Fruit fly (Drosophila melanogaster) Kc167 (cell line): ENCODE data around the gene KP78a.

Experiments used
- Sin3A ChIP-seq: fragments of >200 bp; optimal IDR thresholded peaks from 2 replicates; lab custom pipeline; 2018; ENCODE audit warnings: missing external identifiers
- h ChIP-seq: fragments of >200 bp; optimal IDR thresholded peaks from 3 replicates; lab custom pipeline; 2018; ENCODE audit warnings: missing external identifiers
- insv ChIP-seq: fragments of >200 bp; optimal IDR thresholded peaks from 3 replicates; lab custom pipeline; 2018; ENCODE audit warnings: missing external identifiers
- psq ChIP-seq: fragments of >200 bp; optimal IDR thresholded peaks from 2 replicates; lab custom pipeline; 2017; ENCODE audit warnings: missing external identifiers
- ttk ChIP-seq: sonication (Bioruptor generic); optimal IDR thresholded peaks from 2 replicates; lab custom pipeline; 2017; ENCODE audit warnings: missing external identifiers

DNA sequence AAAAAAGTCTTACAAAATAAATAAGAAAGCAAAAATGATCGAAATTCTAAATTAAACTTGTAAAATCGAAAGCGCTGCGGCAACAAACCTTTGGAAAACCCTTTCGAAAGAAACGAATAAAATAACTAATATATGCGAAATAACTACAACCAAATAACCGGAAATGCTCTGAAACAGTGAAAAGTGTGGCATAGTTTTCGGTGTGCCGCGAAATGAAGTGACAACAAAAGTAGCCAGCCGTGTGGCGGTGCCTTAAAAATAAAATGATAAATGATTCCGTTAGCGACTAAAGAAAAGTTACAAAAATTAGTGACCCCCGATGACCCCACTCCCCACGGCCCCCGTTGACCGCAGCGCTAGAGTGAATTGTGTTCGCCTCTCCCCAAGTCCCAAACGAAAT is 14.6 kb downstream of the KP78a start:
- TF ChIP-seq h (lab: Kevin White, UChicago) (no peak), Sin3A (no peak), ttk (lab: Kevin White, UChicago) (no peak), psq (lab: Kevin White, UChicago) (no peak), insv (lab: Kevin White, UChicago) (no peak)
